Fruit fly (Drosophila melanogaster) whole organism, pupa: ENCODE data around the gene CG17472.

Experiments used
- CG10348 ChIP-seq: fragments of 200-800 bp; sonication (Bioruptor generic); IDR thresholded peaks from 2 replicates; pipeline ENCODE4 v1.3.6; 2022; ENCODE audit warnings: missing biosample characterization, missing genetic modification characterization
- CG8301 ChIP-seq: fragments of 200-800 bp; sonication (Bioruptor generic); optimal IDR thresholded peaks from 2 replicates; lab custom pipeline; 2018; ENCODE audit warnings: missing biosample characterization, mild to moderate bottlenecking, missing genetic modification characterization
- EcR ChIP-seq: fragments of 200-800 bp; sonication (Bioruptor generic); optimal IDR thresholded peaks from 3 replicates; lab custom pipeline; 2019; ENCODE audit warnings: missing biosample characterization, missing genetic modification characterization, mild to moderate bottlenecking, moderate library complexity, missing genetic modification reagents
- Ets98B ChIP-seq: fragments of 200-800 bp; sonication (Bioruptor generic); IDR thresholded peaks from 2 replicates; pipeline ENCODE4 v1.3.6; 2022; ENCODE audit warnings: missing biosample characterization, missing genetic modification characterization
- fd96Ca ChIP-seq: fragments of 200-800 bp; sonication (Bioruptor generic); IDR thresholded peaks from 3 replicates; pipeline ENCODE4 v1.3.6; 2022; ENCODE audit warnings: missing biosample characterization, missing genetic modification characterization
- gl ChIP-seq: fragments of 200-800 bp; sonication (Bioruptor generic); optimal IDR thresholded peaks from 2 replicates; lab custom pipeline; 2018; ENCODE audit warnings: missing biosample characterization, mild to moderate bottlenecking, missing genetic modification characterization

DNA sequence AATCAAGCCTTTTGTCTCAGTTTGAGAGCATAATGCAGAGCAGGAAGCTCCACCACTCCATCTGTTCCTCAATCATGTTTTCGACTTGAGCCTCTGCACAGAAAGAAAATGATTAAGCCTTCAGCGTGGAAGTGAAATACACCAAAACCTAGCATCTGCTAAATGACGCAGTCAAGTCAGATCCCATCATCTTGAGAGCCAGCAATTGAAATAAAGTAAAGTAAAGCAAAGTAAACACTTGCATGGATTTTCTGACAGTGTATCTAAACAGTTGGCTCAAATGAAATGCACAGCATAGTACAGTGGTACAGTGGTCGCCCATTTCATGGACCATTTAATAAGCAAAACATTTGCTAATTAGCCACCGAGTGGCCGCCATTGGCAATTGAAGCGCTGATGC lies 36.6 kb upstream of the CG17472 start:
- TF ChIP-seq CG10348 (GFP tag; lab: Robert Waterston, UW) (no peak), fd96Ca (GFP tag; lab: Robert Waterston, UW) (no peak), Ets98B (GFP tag; lab: Robert Waterston, UW) (no peak), gl (no peak), EcR (GFP tag; lab: Kevin White, UChicago) (no peak), CG8301 (tag; lab: Kevin White, UChicago) (no peak)
